Fruit fly (Drosophila melanogaster): ENCODE results near the gene Vps16B.

DNA sequence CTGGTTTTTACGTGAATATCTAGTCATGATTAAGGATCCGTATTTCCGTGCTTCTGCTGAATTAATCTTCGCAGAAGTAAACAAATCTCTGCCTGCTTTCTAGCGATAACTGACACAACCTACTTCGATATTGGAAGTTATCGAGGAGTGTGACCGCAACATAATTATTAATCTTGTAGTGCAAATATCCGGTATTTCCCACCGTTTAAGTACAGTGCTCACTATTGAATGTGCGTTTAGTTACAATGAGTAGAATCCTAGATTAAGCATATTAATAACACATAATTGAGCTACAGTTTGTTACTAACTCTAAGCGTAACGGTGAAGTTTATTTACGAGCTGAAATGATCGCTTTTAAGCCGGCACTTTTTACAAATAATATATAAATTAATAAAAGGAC lies 43.5 kb upstream of the Vps16B start:
- TF ChIP-seq EcR (GFP tag; optimal IDR thresholded peaks at IDR 0.05) (no peak), CG8478 (optimal IDR thresholded peaks at IDR 0.05) (no peak), psq (optimal IDR thresholded peaks at IDR 0.05) (no peak), pan (optimal IDR thresholded peaks at IDR 0.05) (no peak), usp (GFP tag; optimal IDR thresholded peaks at IDR 0.05) (no peak)

Data from whole organism.